Fruit fly (Drosophila melanogaster): Measurements from ENCODE around the gene CG1116.

dm6 chr3R:5207277-5208114 is 12.0 kb upstream of the CG1116 start:
- TF ChIP-seq EcR (GFP tag; optimal IDR thresholded peaks at IDR 0.05): no peak
- TF ChIP-seq psq (optimal IDR thresholded peaks at IDR 0.05): no peak
- TF ChIP-seq usp (GFP tag; optimal IDR thresholded peaks at IDR 0.05): no peak
- no peak for TF ChIP-seq pan (optimal IDR thresholded peaks at IDR 0.05)
- no peak for TF ChIP-seq CG8478 (optimal IDR thresholded peaks at IDR 0.05)
